Fruit fly (Drosophila melanogaster) whole organism: ENCODE results near the gene CG5854.
A peak's percentile ranks its signal among the peaks of the same experiment; 100 is the strongest.

Experiments
- CG8478 ChIP-seq: fragments of >200 bp; optimal IDR thresholded peaks from 2 replicates; lab custom pipeline; 2018; ENCODE audit warnings: inconsistent platforms
- Dll ChIP-seq: fragments of >200 bp; optimal IDR thresholded peaks from 2 replicates; lab custom pipeline; 2017
- EcR ChIP-seq, 2 experiments: fragments of >200 bp; optimal IDR thresholded peaks; 2 replicates each; lab custom pipeline; 2017; ENCODE audit warnings: missing biosample characterization in 2 of 2, missing genetic modification characterization in 2 of 2, missing genetic modification reagents in 2 of 2
- pan ChIP-seq: fragments of >200 bp; optimal IDR thresholded peaks from 2 replicates; lab custom pipeline; 2017
- psq ChIP-seq: fragments of >200 bp; optimal IDR thresholded peaks from 2 replicates; lab custom pipeline; 2017
- usp ChIP-seq: fragments of >200 bp; optimal IDR thresholded peaks from 2 replicates; lab custom pipeline; 2017; ENCODE audit warnings: missing biosample characterization, missing genetic modification characterization, mixed read lengths

The CG5854 gene

DNA sequence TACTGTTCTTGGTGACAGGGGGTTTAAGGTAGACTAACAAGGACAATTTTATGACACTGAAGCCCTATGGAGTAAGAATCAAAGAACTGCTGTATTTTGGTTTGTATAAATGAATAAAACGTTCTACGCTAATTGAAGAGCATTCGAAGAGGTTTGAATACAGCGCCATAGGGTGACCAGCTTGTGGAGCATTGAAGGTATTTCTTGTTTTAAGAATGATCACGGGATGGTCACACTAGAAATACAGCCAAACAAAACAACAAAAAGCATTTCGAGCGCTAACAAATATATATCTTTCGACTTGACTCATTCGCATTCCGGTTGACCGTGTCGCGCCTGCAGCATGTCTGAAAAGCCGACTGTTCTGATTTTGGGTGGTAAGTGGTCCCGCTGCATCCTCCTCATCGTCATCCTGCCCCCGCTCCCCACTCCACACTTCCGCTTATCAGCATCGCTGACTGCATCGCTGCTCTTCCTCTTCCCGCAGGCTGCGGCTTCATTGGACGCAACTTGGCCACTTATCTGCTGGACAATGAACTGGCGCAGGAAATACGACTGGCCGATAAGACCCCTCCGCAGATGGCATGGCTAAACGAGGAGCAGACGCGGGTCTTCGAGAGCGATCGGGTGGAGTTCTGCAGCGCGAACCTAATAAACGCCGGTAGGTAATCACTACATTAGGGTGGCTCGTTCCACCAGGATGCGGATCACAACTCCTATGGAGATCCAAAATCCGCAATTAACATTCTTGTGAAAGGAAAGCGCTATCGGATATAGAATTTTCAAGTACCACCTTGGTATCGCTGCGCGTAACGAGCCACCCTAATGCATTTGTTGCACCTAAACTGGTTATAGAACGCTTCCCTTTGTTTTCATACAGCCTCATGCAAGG, at the start of gene CG5854:
TSS of gene CG5854 (plus strand) at position 229 of the 892 bp plus-strand sequence.
- no peak for TF ChIP-seq pan (lab: Kevin White, UChicago)
- no peak for TF ChIP-seq EcR (GFP tag; optimal IDR thresholded peaks at IDR 0.05; lab: Kevin White, UChicago)
- TF ChIP-seq CG8478 = no peak
- no peak for TF ChIP-seq Dll (lab: Kevin White, UChicago)

DNA sequence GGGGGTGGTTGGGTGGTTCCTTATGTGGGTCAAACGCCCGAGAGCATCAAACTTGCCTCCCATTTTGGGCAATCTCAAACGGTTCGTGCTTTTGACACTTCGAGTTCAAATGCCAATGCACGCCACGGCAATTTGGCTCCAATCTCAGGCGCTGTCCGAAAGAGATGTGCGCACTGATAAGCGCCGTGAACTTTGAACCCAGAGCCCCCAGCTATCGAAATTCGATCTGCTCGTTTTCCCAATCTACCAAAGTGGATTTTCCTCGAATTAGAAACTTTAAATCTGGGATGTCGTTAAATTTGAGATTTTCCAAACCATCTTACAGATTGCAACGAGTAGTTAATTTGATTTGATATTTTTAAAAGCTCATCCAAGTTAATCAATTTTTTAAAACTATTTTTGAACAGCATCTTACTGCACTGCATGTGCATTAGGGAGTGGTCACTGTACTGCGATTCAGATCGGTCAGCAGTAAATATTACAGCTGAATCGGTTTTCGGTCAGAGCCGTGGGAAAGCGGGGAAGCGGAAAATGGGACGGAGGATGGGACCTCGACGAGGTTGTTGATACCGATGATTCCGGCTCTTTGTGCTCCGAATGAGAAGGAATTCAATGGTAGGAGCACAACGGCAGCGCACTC, 49.5 kb upstream of the CG5854 start:
- no peak for TF ChIP-seq CG8478
- TF ChIP-seq pan (lab: Kevin White, UChicago) = no peak
- TF ChIP-seq Dll (lab: Kevin White, UChicago) = no peak
- no peak for TF ChIP-seq EcR (GFP tag; optimal IDR thresholded peaks at IDR 0.05; lab: Kevin White, UChicago)
- no peak for TF ChIP-seq usp (GFP tag; lab: Kevin White, UChicago)
- no peak for TF ChIP-seq psq

DNA sequence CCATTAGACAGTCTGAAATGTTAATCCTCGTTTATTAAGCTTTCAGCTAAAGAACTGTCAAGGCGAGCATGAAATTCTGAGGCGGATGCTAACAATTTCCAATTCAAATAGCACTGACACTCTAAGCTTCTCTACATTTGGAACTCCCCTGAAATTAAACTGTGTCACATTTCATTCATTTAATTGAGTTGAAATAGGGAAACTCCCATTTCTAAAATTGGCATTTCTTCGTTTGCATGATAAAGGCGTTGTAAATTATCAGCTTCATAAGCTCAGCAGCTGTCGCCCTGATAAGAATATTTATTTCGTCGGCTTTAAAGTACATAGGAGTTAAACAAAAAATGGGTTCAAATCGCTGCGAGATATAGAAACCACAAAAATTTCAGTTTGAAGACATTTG, 48.5 kb upstream of the CG5854 start:
- TF ChIP-seq Dll (lab: Kevin White, UChicago) (no peak), usp (GFP tag; lab: Kevin White, UChicago) (no peak), pan (lab: Kevin White, UChicago) (no peak), psq (no peak), EcR (GFP tag; optimal IDR thresholded peaks at IDR 0.05; lab: Kevin White, UChicago) (no peak), CG8478 (no peak)

DNA sequence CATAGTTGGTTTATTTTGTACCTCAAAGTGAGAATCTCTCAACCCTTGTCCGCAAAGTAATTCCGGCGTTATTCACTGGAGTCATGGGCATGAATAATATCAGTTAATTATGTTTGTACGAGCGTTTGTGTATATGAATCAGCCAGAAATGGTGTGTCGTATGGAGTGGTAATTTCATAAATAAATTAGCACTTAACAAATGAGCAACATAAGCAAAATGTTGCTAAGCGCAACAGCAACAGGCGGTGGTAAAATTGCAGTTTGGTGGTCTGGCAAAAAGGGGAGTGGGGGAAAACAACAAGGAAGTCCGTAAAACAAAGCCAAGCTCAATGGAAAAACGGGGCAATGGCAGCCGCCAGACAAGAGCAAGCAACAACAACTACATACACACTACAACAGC, 48.1 kb upstream of the CG5854 start:
- TF ChIP-seq CG8478 (no peak), usp (GFP tag; lab: Kevin White, UChicago) (no peak), psq (no peak), EcR (GFP tag; optimal IDR thresholded peaks at IDR 0.05; lab: Kevin White, UChicago) (no peak), Dll (lab: Kevin White, UChicago) (no peak), pan (lab: Kevin White, UChicago) (no peak)

DNA sequence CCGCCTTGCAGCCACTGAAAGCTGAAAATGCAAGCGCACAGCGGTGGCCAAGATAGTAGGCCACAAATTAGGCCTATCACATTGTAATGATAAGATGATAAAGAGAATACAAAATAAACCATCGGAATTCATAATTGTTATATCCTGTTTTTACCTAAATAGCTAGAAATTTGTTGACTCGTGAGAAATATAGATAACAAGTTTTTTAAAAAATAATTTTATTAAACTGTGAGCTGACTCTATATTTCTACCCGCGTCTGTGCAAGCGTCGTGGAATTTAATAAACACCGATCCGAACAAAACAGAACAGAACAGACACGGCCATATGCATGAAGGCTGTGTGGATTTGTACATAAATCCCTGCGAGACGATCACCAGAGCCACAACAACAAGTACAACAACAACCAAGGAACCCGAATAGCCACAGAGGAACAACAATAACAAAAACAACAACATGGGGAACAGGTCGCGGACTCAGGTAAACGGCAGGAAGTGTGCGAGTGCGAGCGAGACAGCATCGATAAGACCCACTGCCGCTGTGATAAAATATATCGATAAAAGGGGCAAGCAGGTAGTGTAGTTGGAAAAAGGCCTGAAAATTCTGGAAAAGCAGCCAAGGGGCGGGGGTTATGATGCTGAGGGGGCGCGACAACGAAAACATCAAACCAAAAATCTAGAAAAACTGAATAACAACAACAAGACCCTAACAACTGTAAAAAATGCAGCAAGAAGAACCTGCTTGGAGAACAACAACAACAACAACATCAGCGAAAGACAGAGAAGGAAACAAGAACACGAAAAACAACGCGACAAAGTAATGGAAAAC, 47.2 kb upstream of the CG5854 start:
- no peak for TF ChIP-seq CG8478
- no peak for TF ChIP-seq Dll (lab: Kevin White, UChicago)
- TF ChIP-seq EcR (GFP tag; optimal IDR thresholded peaks at IDR 0.05; lab: Kevin White, UChicago) = no peak
- no peak for TF ChIP-seq pan (lab: Kevin White, UChicago)
- no peak for TF ChIP-seq usp (GFP tag; lab: Kevin White, UChicago)
- no peak for TF ChIP-seq psq

DNA sequence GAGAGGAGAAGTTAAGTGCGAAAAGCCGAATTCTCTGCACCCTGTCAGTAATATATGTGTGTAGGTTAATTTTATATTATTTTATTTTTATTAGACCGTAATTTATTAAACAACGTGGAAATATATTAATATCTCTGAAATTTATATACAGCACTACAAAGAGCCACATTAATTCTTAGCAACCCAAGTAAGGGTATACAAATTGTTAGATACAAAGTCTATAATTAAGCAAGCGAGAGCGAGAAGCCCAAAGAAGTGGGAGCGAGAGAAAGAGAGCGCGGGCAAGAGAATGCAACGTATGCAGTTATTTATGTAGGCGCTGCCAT, 46.7 kb upstream of the CG5854 start:
- TF ChIP-seq Dll (lab: Kevin White, UChicago) = no peak
- TF ChIP-seq psq = no peak
- no peak for TF ChIP-seq usp (GFP tag; lab: Kevin White, UChicago)
- no peak for TF ChIP-seq EcR (GFP tag; optimal IDR thresholded peaks at IDR 0.05; lab: Kevin White, UChicago)
- no peak for TF ChIP-seq pan (lab: Kevin White, UChicago)
- no peak for TF ChIP-seq CG8478

DNA sequence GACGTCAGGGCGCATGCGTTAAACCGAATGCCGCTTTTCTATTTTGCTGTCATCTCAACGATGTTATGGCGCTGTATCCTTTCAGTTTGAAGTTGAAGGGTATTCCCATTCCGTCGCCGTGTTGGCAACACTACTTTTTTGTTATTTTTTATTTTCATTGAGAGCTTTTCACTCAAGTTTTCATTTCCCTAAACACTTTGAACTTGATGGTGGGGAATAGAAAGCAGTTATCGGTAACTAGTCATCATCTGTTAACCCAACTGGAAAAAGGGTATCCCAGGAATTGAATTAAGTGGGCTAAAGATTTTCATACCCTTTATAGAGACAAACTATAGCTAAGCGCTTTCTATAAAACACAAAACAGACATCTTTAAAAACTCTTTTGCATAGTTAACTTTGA, 46.1 kb upstream of the CG5854 start:
- no peak for TF ChIP-seq usp (GFP tag; lab: Kevin White, UChicago)
- TF ChIP-seq EcR (GFP tag; optimal IDR thresholded peaks at IDR 0.05; lab: Kevin White, UChicago) = no peak
- TF ChIP-seq pan (lab: Kevin White, UChicago) = no peak
- no peak for TF ChIP-seq Dll (lab: Kevin White, UChicago)
- TF ChIP-seq psq = no peak
- TF ChIP-seq CG8478 = no peak

DNA sequence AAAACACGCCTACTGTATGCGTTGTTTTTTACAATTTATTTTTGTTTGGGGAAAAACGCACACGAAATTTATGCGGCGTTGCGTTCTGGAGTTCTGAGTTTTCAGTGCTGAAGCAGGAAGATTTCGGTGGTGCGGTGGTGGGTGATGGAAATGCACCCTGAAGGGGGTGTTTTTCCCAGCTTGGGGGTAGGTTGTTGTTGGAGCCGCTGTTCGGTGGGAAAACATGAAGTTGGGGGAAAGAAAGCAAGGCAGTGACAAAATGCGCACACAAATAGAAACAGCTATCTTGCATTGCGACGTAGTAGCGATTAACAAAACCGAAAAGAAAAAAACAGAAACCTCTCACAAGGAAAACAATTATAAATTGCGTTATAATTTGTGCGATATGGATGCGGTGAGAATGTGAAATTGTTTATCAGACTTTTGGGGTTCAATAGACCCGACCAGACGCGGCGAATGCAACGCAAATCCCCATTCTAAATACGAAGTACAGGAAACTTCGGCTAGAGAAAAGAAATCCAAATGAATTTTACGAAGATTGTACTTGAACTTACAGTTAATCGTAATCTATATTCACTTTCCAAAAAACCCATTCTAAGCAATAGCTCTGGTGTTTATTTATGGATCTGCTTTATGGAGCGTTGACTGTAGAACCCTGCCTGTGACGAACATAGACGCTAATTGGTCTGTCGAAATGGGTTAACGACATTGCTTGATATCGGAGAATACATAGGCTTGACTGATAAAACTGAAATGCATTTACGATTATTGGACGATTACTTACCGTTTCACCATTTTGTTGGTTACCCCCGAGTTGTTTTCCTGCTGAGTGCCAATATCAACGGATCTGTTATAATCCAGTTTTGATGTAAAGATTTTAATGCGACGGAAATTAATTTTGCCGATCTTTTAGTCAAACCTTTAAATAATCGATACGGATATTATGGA, 45.2 kb upstream of the CG5854 start:
- TF ChIP-seq EcR (GFP tag; optimal IDR thresholded peaks at IDR 0.05; lab: Kevin White, UChicago) (peak; percentile 1 to 53), Dll (lab: Kevin White, UChicago) (no peak), CG8478 (no peak), psq (no peak)

DNA sequence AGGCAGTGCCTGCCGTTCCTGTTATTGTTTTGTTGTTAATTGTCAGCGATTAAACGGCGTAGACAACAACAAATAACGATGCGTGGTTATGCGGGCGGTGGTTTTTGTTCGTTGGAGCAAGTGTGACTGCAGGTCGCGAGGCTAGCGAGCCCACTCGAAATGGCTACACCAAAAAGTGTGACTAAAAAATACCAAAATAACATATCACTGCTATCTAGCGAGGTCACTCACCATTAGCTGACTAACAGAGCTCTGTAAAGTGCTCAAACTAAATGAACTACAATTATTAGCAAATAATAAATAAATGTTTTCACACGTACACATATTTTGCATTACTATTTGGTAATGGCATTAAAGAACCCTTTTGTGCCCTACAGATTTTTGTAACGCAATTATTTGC, 43.8 kb upstream of the CG5854 start, which contains the start of gene Pli:
TSS of gene Pli (minus strand) at position 131 of the 400 bp plus-strand sequence.
- TF ChIP-seq CG8478 (no peak), psq (no peak), usp (GFP tag; lab: Kevin White, UChicago) (no peak), Dll (lab: Kevin White, UChicago) (no peak), pan (lab: Kevin White, UChicago) (no peak), EcR (GFP tag; optimal IDR thresholded peaks at IDR 0.05; lab: Kevin White, UChicago) (no peak)

DNA sequence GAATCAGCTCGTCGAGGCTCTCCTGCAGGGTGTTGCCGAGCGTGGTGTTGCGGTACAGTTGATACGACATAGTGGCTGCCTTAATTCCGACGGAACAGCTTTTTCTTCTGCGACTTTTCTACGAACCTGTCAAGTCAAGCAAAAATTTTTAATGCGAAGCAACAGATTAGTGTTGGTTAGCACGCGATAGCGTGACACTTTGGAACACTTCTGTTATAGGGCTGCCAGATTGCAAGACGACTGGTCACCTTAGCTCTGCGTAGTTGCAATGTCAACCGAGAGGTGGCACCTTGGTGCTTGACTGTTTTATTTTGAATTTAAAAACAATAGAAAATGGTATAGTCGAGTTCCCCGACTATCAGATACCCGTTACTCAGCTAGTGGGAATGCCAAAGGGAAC, 42.8 kb upstream of the CG5854 start, which contains the start of gene TfIIA-S:
TSS of gene TfIIA-S (minus strand) at position 175 of the 400 bp plus-strand sequence.
- no peak for TF ChIP-seq pan (lab: Kevin White, UChicago)
- no peak for TF ChIP-seq usp (GFP tag; lab: Kevin White, UChicago)
- TF ChIP-seq Dll (lab: Kevin White, UChicago) = no peak
- TF ChIP-seq CG8478 = no peak
- TF ChIP-seq psq = no peak
- no peak for TF ChIP-seq EcR (GFP tag; optimal IDR thresholded peaks at IDR 0.05; lab: Kevin White, UChicago)
